Worm (Caenorhabditis elegans): ENCODE results near the gene R107.2.

DNA sequence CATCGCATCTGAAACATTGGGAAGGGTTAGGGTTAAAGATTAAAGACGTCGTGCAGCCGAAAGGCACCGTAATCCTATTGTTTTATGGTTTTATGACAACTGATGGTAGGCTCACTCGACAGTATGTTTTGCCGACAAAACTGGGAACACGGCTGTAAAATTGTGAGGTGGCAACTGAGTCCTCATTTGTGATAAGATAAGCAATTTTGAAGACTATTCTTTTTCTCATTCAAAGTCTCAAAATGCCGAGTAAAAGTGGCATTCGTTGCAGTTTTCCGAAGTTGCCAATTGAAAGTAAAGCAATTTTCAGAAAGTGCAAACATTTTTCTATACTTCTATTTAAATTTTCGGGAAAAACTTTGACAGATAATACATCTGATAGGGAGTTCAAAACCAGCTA, 24.0 kb upstream of the R107.2 start:
- no peak for TF ChIP-seq unc-39 (tag; optimal IDR thresholded peaks at IDR 0.05)
- TF ChIP-seq unc-62 (GFP tag; optimal IDR thresholded peaks at IDR 0.05) = no peak
- no peak for TF ChIP-seq ztf-11 (tag; optimal IDR thresholded peaks at IDR 0.05)
- no peak for TF ChIP-seq ceh-39 (tag; optimal IDR thresholded peaks at IDR 0.05)
- no peak for TF ChIP-seq tbx-8 (GFP tag; optimal IDR thresholded peaks at IDR 0.05)
- no peak for TF ChIP-seq lsy-2 (tag; optimal IDR thresholded peaks at IDR 0.05)
- TF ChIP-seq nhr-2 (tag; optimal IDR thresholded peaks at IDR 0.05) = no peak
